Fruit fly (Drosophila melanogaster) whole organism, embryonic: ENCODE measurements around the gene CG31223.

Source experiments
- ATbp ChIP-seq: fragments of 200-800 bp; sonication (Bioruptor generic); optimal IDR thresholded peaks from 2 replicates; lab custom pipeline; 2017; ENCODE audit warnings: missing biosample characterization, mild to moderate bottlenecking, missing genetic modification characterization, missing genetic modification reagents
- Abd-B ChIP-seq: fragments of 200-800 bp; sonication (Bioruptor generic); optimal IDR thresholded peaks from 2 replicates; lab custom pipeline; 2018; ENCODE audit warnings: missing biosample characterization, mild to moderate bottlenecking, missing genetic modification characterization, moderate library complexity
- Antp ChIP-seq: fragments of 200-800 bp; sonication (Bioruptor generic); optimal IDR thresholded peaks from 3 replicates; lab custom pipeline; 2016; ENCODE audit warnings: missing biosample characterization, missing genetic modification characterization
- Awh ChIP-seq: fragments of 200-800 bp; sonication (Bioruptor generic); IDR thresholded peaks from 2 replicates; pipeline ENCODE4, ENCODE4 v1.3.6; 2022; ENCODE audit warnings: missing biosample characterization, missing genetic modification characterization
- CG12155 ChIP-seq: fragments of 200-800 bp; sonication (Bioruptor generic); optimal IDR thresholded peaks from 3 replicates; lab custom pipeline; 2016; ENCODE audit warnings: missing biosample characterization, missing genetic modification characterization
- CG12236 ChIP-seq: fragments of 200-800 bp; sonication (Bioruptor generic); optimal IDR thresholded peaks from 2 replicates; lab custom pipeline; 2016; ENCODE audit warnings: missing biosample characterization, missing genetic modification characterization
- CG14667 ChIP-seq: fragments of 200-800 bp; sonication (Bioruptor generic); IDR thresholded peaks from 2 replicates; pipeline ENCODE4 v1.3.6; 2022; ENCODE audit warnings: missing biosample characterization, missing genetic modification characterization
- CG1603 ChIP-seq: fragments of 200-800 bp; sonication (Bioruptor generic); optimal IDR thresholded peaks from 2 replicates; lab custom pipeline; 2019; ENCODE audit warnings: missing biosample characterization, mild to moderate bottlenecking, missing genetic modification characterization, moderate library complexity
- CG17359 ChIP-seq: fragments of 200-800 bp; sonication (Bioruptor generic); optimal IDR thresholded peaks from 3 replicates; lab custom pipeline; 2018; ENCODE audit warnings: missing biosample characterization, mild to moderate bottlenecking, missing genetic modification characterization, moderate library complexity
- CG2129 ChIP-seq: fragments of 200-800 bp; sonication (Bioruptor generic); IDR thresholded peaks from 2 replicates; pipeline ENCODE4 v1.3.6; 2022; ENCODE audit warnings: missing biosample characterization, missing genetic modification characterization; ENCODE audit not compliant: partially characterized antibody
- CG2889 ChIP-seq: fragments of 200-800 bp; sonication (Bioruptor generic); IDR thresholded peaks from 3 replicates; pipeline ENCODE4 v1.3.6; 2022; ENCODE audit warnings: missing biosample characterization, missing genetic modification characterization
- CG6765 ChIP-seq: fragments of 200-800 bp; sonication (Bioruptor generic); optimal IDR thresholded peaks from 3 replicates; lab custom pipeline; 2017; ENCODE audit warnings: missing biosample characterization, mild to moderate bottlenecking, missing genetic modification characterization
- CG6791 ChIP-seq: fragments of 200-800 bp; sonication (Bioruptor generic); IDR thresholded peaks from 3 replicates; pipeline ENCODE4 v1.3.6; 2022; ENCODE audit warnings: missing biosample characterization, missing genetic modification characterization; ENCODE audit not compliant: partially characterized antibody
- CG6854 ChIP-seq: fragments of 200-800 bp; sonication (Bioruptor generic); optimal IDR thresholded peaks from 3 replicates; lab custom pipeline; 2017; ENCODE audit warnings: missing biosample characterization, mild to moderate bottlenecking, missing genetic modification characterization
- CG7745 ChIP-seq: fragments of 200-800 bp; sonication (Bioruptor generic); optimal IDR thresholded peaks from 2 replicates; lab custom pipeline; 2018; ENCODE audit warnings: missing biosample characterization, mild to moderate bottlenecking, missing genetic modification characterization, moderate library complexity
- CG8359 ChIP-seq: fragments of 200-800 bp; sonication (Bioruptor generic); optimal IDR thresholded peaks from 2 replicates; lab custom pipeline; 2017; ENCODE audit warnings: missing biosample characterization, mild to moderate bottlenecking, missing genetic modification characterization, borderline replicate concordance
- CG9932 ChIP-seq: fragments of 200-800 bp; sonication (Bioruptor generic); IDR thresholded peaks from 2 replicates; pipeline ENCODE4 v1.3.6; 2022; ENCODE audit warnings: missing biosample characterization, missing genetic modification characterization
- CTCF ChIP-seq: fragments of 200-800 bp; sonication (Bioruptor generic); optimal IDR thresholded peaks from 2 replicates; lab custom pipeline; 2017; ENCODE audit warnings: missing biosample characterization, mild to moderate bottlenecking, missing genetic modification characterization, moderate library complexity
- Dek ChIP-seq: fragments of 200-800 bp; sonication (Bioruptor generic); optimal IDR thresholded peaks from 3 replicates; lab custom pipeline; 2019; ENCODE audit warnings: missing biosample characterization, mild to moderate bottlenecking, missing genetic modification characterization, moderate library complexity
- Drgx ChIP-seq: fragments of 200-800 bp; sonication (Bioruptor generic); IDR thresholded peaks from 2 replicates; pipeline ENCODE4 v1.3.6; 2022; ENCODE audit warnings: missing biosample characterization, missing genetic modification characterization
- Fer1 ChIP-seq: fragments of 200-800 bp; sonication (Bioruptor generic); optimal IDR thresholded peaks from 2 replicates; lab custom pipeline; 2017; ENCODE audit warnings: missing biosample characterization, mild to moderate bottlenecking, missing genetic modification characterization
- Fer2 ChIP-seq: fragments of 200-800 bp; sonication (Bioruptor generic); optimal IDR thresholded peaks from 2 replicates; lab custom pipeline; 2018; ENCODE audit warnings: missing biosample characterization, mild to moderate bottlenecking, missing genetic modification characterization, moderate library complexity
- HLH3B ChIP-seq: fragments of 200-800 bp; sonication (Bioruptor generic); IDR thresholded peaks from 2 replicates; pipeline ENCODE4 v1.3.6; 2022; ENCODE audit warnings: missing biosample characterization, missing genetic modification characterization
- HmgD ChIP-seq: fragments of 200-800 bp; sonication (Bioruptor generic); optimal IDR thresholded peaks from 3 replicates; lab custom pipeline; 2016; ENCODE audit warnings: missing biosample characterization, missing genetic modification characterization
- Sry-δ ChIP-seq: fragments of 200-800 bp; sonication (Bioruptor generic); optimal IDR thresholded peaks from 2 replicates; lab custom pipeline; 2016; ENCODE audit warnings: missing biosample characterization, missing genetic modification characterization
- Trl ChIP-seq, 3 experiments: fragments of >200 bp in 2 of 3; fragments of 200-800 bp in 1 of 3; sonication (Bioruptor generic) in 1 of 3; optimal IDR thresholded peaks; 2 replicates in 1 of 3; 3 replicates in 2 of 3; lab custom pipeline; 2016 to 2017; ENCODE audit warnings: missing biosample characterization in 1 of 3, missing genetic modification characterization in 1 of 3
- Usf ChIP-seq: fragments of 200-800 bp; sonication (Bioruptor generic); optimal IDR thresholded peaks from 2 replicates; lab custom pipeline; 2017; ENCODE audit warnings: missing genotype, missing biosample characterization, missing genetic modification characterization
- ab ChIP-seq: fragments of 200-800 bp; sonication (Bioruptor generic); optimal IDR thresholded peaks from 2 replicates; lab custom pipeline; 2016; ENCODE audit warnings: missing biosample characterization, missing genetic modification characterization
- bsh ChIP-seq, 2 experiments: fragments of 200-800 bp; sonication (Bioruptor generic); optimal IDR thresholded peaks; 2 replicates each; lab custom pipeline; 2017 to 2018; ENCODE audit warnings: mild to moderate bottlenecking in 2 of 2, missing biosample characterization in 2 of 2, missing genetic modification characterization in 2 of 2, moderate library complexity in 1 of 2
- chn ChIP-seq: fragments of 200-800 bp; sonication (Bioruptor generic); optimal IDR thresholded peaks from 2 replicates; lab custom pipeline; 2016; ENCODE audit warnings: missing biosample characterization, missing genetic modification characterization
- ci ChIP-seq: fragments of 200-800 bp; sonication (Bioruptor generic); IDR thresholded peaks from 3 replicates; pipeline ENCODE4 v1.3.6; 2022; ENCODE audit warnings: missing biosample characterization, missing genetic modification characterization
- corto ChIP-seq: fragments of 200-800 bp; sonication (Bioruptor generic); optimal IDR thresholded peaks from 2 replicates; lab custom pipeline; 2016; ENCODE audit warnings: missing biosample characterization, mild to moderate bottlenecking, missing genetic modification characterization, moderate library complexity
- dati ChIP-seq: fragments of 200-800 bp; sonication (Bioruptor generic); IDR thresholded peaks from 2 replicates; pipeline ENCODE4 v1.3.6; 2022; ENCODE audit warnings: missing biosample characterization, missing genetic modification characterization
- dysf ChIP-seq: fragments of 200-800 bp; sonication (Bioruptor generic); IDR thresholded peaks from 3 replicates; pipeline ENCODE4 v1.3.6; 2022; ENCODE audit warnings: missing biosample characterization, missing genetic modification characterization
- her ChIP-seq: fragments of 200-800 bp; sonication (Bioruptor generic); optimal IDR thresholded peaks from 2 replicates; lab custom pipeline; 2016; ENCODE audit warnings: missing biosample characterization, missing genetic modification characterization
- hkb ChIP-seq, 2 experiments: fragments of 200-800 bp in 1 of 2; fragments of >200 bp in 1 of 2; sonication (Bioruptor generic) in 1 of 2; IDR thresholded peaks in 1 of 2; optimal IDR thresholded peaks in 1 of 2; 2 replicates each; pipeline versions ENCODE4 v1.3.6 to Lab custom; 2017 to 2022; ENCODE audit warnings: missing biosample characterization in 1 of 2, missing genetic modification characterization in 1 of 2
- jigr1 ChIP-seq: fragments of 200-800 bp; sonication (Bioruptor generic); IDR thresholded peaks from 3 replicates; pipeline ENCODE4 v1.3.6; 2022; ENCODE audit warnings: missing biosample characterization, missing genetic modification characterization
- lbe ChIP-seq: fragments of 200-800 bp; sonication (Bioruptor generic); optimal IDR thresholded peaks from 2 replicates; lab custom pipeline; 2016; ENCODE audit warnings: missing biosample characterization, mild to moderate bottlenecking, missing genetic modification characterization
- nom ChIP-seq: fragments of 200-800 bp; sonication (Bioruptor generic); optimal IDR thresholded peaks from 2 replicates; lab custom pipeline; 2017; ENCODE audit warnings: missing biosample characterization, missing genetic modification characterization, mild to moderate bottlenecking, moderate library complexity, missing genetic modification reagents
- pfk ChIP-seq: fragments of 200-800 bp; sonication (Bioruptor generic); optimal IDR thresholded peaks from 2 replicates; lab custom pipeline; 2018; ENCODE audit warnings: missing biosample characterization, mild to moderate bottlenecking, missing genetic modification characterization, moderate library complexity
- row ChIP-seq: fragments of 200-800 bp; sonication (Bioruptor generic); IDR thresholded peaks from 3 replicates; pipeline ENCODE4 v1.3.6; 2022; ENCODE audit warnings: missing biosample characterization, missing genetic modification characterization
- run ChIP-seq: fragments of 200-800 bp; sonication (Bioruptor generic); optimal IDR thresholded peaks from 3 replicates; lab custom pipeline; 2018; ENCODE audit warnings: missing biosample characterization, mild to moderate bottlenecking, missing genetic modification characterization
- ssp ChIP-seq: fragments of 200-800 bp; sonication (Bioruptor generic); IDR thresholded peaks from 2 replicates; pipeline ENCODE4 v1.3.6; 2022; ENCODE audit warnings: missing biosample characterization, missing genetic modification characterization
- tio ChIP-seq: fragments of 200-800 bp; sonication (Bioruptor generic); optimal IDR thresholded peaks from 2 replicates; lab custom pipeline; 2017; ENCODE audit warnings: missing biosample characterization, missing genetic modification characterization, inconsistent platforms

CG31223 gene

DNA sequence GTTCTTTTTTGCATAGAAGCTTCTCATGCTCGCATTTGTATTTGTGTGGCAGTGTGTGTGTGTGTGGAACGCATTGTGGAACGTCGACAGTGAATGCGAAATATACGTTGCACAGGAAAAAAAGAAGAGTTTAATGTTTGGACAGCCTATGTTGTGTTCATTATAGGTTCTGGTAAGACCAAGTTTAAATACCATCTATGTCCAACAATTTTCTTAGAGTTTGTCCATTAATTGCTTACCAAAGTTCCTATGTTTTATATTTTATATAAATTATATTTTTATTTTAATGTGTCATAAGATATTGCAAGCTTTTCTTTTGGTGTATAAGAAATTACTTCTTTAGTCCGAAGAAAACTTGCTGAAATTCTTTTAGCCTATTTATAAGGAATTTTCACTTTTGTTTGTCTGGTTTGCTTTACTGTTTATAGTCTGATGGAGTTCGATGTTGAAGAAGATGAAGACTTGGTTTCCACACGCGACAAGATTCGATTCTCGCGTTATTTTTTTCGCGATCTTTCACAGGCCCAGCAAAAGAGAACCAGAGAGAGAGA lies 48.7 kb upstream of the CG31223 start (continued):
- no peak for TF ChIP-seq Fer2 (tag; lab: Kevin White, UChicago)
- TF ChIP-seq dysf (GFP tag; lab: Robert Waterston, UW): no peak
- no peak for TF ChIP-seq ci
- TF ChIP-seq Sry-δ (GFP tag; lab: Kevin White, UChicago): no peak
- TF ChIP-seq CG2889 (GFP tag; lab: Robert Waterston, UW): no peak
- TF ChIP-seq pfk (GFP tag; lab: Kevin White, UChicago): no peak
- TF ChIP-seq CG2129 (GFP tag; lab: Robert Waterston, UW): no peak
- TF ChIP-seq, all 482 proteins: peak for 3

DNA sequence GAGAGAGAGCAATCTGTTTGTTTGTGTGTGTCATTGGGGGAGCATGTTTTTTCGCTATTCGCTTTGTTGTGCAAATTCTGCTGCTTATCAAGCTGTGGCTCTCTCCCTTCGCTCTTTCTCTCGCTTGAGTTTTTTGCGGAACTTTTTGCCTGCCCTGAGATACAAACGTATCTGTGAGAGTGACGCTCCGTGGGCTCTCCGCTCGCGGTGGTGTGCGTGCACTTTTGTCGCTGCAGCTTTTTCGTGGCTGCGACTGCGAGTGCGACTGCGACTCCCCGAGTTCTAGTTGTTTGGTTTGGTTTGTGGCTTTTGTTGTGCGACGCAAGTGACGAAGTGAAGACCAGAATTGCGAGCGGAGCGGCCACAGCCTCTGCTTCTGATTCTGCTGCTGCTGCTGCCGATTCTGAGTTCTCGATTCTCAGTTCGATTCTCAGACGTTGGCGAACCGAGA lies 48.2 kb upstream of the CG31223 start:
- TF ChIP-seq CG12236 (GFP tag; lab: Kevin White, UChicago) (no peak), chn (no peak), nom (GFP tag; lab: Kevin White, UChicago) (peak; percentile 62), corto (GFP tag; lab: Kevin White, UChicago) (peak; percentile 40), Trl (optimal IDR thresholded peaks at IDR 0.05; lab: Kevin White, UChicago) (peak; percentile 40 to 43), Trl (GFP tag; optimal IDR thresholded peaks at IDR 0.05; lab: Kevin White, UChicago) (no peak), HLH3B (no peak), Fer1 (GFP tag; lab: Kevin White, UChicago) (no peak), lbe (peak; percentile 83), CG6791 (GFP tag; lab: Robert Waterston, UW) (0 out of 3 replicates have a peak, but pooled peaks have one; percentile 7), Drgx (GFP tag; lab: Robert Waterston, UW) (peak; percentile 82)

DNA sequence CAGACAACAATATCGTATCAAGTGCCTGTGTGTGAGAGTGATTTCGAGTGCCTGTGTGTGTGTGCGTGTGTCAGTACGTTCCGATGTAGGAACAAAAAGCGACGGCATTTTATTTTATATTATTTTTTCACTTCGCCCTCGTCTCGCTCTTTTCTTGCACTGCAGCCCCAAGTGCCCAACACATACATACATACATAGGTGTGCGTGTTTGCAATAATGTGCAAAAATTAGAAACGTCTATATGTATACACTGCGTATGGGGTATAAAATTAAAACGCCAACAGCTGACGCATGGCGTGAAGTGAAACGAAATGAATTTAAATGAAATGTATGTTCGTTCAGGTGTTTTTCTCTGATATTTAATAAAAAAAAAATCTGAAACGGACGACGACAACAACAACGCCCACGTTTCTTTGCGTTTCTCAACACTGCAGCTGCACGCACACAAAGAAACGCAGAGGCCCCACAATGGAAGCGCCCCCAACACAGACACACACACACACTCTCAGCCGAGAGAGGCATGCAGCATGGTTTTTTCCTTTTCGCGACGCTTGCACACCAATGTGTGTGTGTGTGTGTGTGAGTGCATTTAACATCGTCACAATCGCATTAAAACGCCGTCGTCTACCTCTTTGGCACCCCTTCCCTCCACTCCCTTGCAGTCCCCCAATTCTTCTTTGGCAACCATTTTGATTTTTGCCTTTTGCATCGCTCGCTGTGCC lies 47.1 kb upstream of the CG31223 start:
- TF ChIP-seq Drgx (GFP tag; lab: Robert Waterston, UW): peak; percentile 55; the same call in 1 of the 2 replicates
- no peak for TF ChIP-seq ATbp (GFP tag; lab: Kevin White, UChicago)
- TF ChIP-seq run (tag; lab: Kevin White, UChicago): no peak
- no peak for TF ChIP-seq Usf
- TF ChIP-seq CG6854: no peak
- no peak for TF ChIP-seq CG17359 (tag; lab: Kevin White, UChicago)
- TF ChIP-seq CG9932 (GFP tag; lab: Robert Waterston, UW): no peak
- TF ChIP-seq row (GFP tag; lab: Robert Waterston, UW): no peak
- TF ChIP-seq dati: no peak
- no peak for TF ChIP-seq CG2889 (GFP tag; lab: Robert Waterston, UW)
- no peak for TF ChIP-seq Abd-B (GFP tag; lab: Kevin White, UChicago)
- no peak for TF ChIP-seq CG12155 (GFP tag; lab: Kevin White, UChicago)
- no peak for TF ChIP-seq CG8359 (GFP tag; lab: Kevin White, UChicago)
- peak; percentile 13 for TF ChIP-seq nom (GFP tag; lab: Kevin White, UChicago)
- no peak for TF ChIP-seq hkb (optimal IDR thresholded peaks at IDR 0.05; lab: Kevin White, UChicago)
- TF ChIP-seq hkb (GFP tag; IDR thresholded peaks at IDR 0.05; lab: Robert Waterston, UW): no peak
- no peak for TF ChIP-seq CG1603 (tag; lab: Kevin White, UChicago)
- no peak for TF ChIP-seq HLH3B
- no peak for TF ChIP-seq CTCF (GFP tag; lab: Kevin White, UChicago)
- TF ChIP-seq tio (GFP tag; lab: Kevin White, UChicago): no peak
- TF ChIP-seq ssp (GFP tag; lab: Robert Waterston, UW): no peak
- no peak for TF ChIP-seq Antp (GFP tag; lab: Kevin White, UChicago)
- TF ChIP-seq CG14667 (GFP tag; lab: Robert Waterston, UW): no peak
- no peak for TF ChIP-seq Fer1 (GFP tag; lab: Kevin White, UChicago)
- TF ChIP-seq ab (GFP tag; lab: Kevin White, UChicago): no peak
- peak; percentile 12 for TF ChIP-seq corto (GFP tag; lab: Kevin White, UChicago)
- peak; percentile 22 for TF ChIP-seq lbe
- TF ChIP-seq Awh (GFP tag; lab: Robert Waterston, UW): no peak
- TF ChIP-seq CG6765 (GFP tag; lab: Kevin White, UChicago): no peak
- TF ChIP-seq HmgD (GFP tag; lab: Kevin White, UChicago): no peak
- TF ChIP-seq CG7745: no peak
- no peak for TF ChIP-seq her (GFP tag; lab: Kevin White, UChicago)
- no peak for TF ChIP-seq jigr1 (GFP tag; lab: Robert Waterston, UW)
- peak in 1 of 2 experiments; percentile 54 for TF ChIP-seq bsh (GFP tag; optimal IDR thresholded peaks at IDR 0.05; lab: Kevin White, UChicago)
- TF ChIP-seq Dek (tag; lab: Kevin White, UChicago): no peak
